Worm (Caenorhabditis elegans) whole organism, L2 larva: Measurements from ENCODE around the gene W09G12.9.

Experiments used
- F13H6.1 ChIP-seq: sonication (generic microtip); optimal IDR thresholded peaks from 2 replicates; lab custom pipeline; 2016; ENCODE audit warnings: missing genetic modification characterization, missing compliant biosample characterization
- Y55F3AM.14 ChIP-seq: fragments of 200-800 bp; sonication (Bioruptor generic); optimal IDR thresholded peaks from 2 replicates; lab custom pipeline; 2018; ENCODE audit warnings: mild to moderate bottlenecking, missing genetic modification characterization, missing compliant biosample characterization
- ZK546.5 ChIP-seq: sonication (generic microtip); optimal IDR thresholded peaks from 2 replicates; lab custom pipeline; 2017; ENCODE audit warnings: missing biosample characterization, missing genetic modification characterization
- alr-1 ChIP-seq: fragments of 150-350 bp; optimal IDR thresholded peaks from 2 replicates; lab custom pipeline; 2014; ENCODE audit warnings: missing biosample characterization, missing genetic modification characterization
- aly-2 ChIP-seq: fragments of 150-350 bp; optimal IDR thresholded peaks from 2 replicates; lab custom pipeline; 2014; ENCODE audit warnings: missing biosample characterization, missing genetic modification characterization
- ama-1 ChIP-seq: fragments of 150-350 bp; optimal IDR thresholded peaks from 2 replicates; lab custom pipeline; 2018; ENCODE audit warnings: inconsistent platforms
- blmp-1 ChIP-seq: sonication (generic microtip); optimal IDR thresholded peaks from 2 replicates; lab custom pipeline; 2017; ENCODE audit warnings: missing genetic modification characterization, mild to moderate bottlenecking, missing compliant biosample characterization, antibody characterized with exemption, moderate library complexity; ENCODE audit not compliant: insufficient read depth
- ceh-82 ChIP-seq: fragments of 150-350 bp; optimal IDR thresholded peaks from 2 replicates; lab custom pipeline; 2014; ENCODE audit warnings: missing biosample characterization, missing genetic modification characterization
- crh-2 ChIP-seq: sonication (generic microtip); optimal IDR thresholded peaks from 2 replicates; lab custom pipeline; 2017; ENCODE audit warnings: missing biosample characterization, missing genetic modification characterization
- egl-27 ChIP-seq: sonication (generic microtip); optimal IDR thresholded peaks from 3 replicates; lab custom pipeline; 2017; ENCODE audit warnings: missing biosample characterization, missing genetic modification reagents, missing genetic modification characterization
- elt-1 ChIP-seq: fragments of 150-350 bp; optimal IDR thresholded peaks from 2 replicates; lab custom pipeline; 2014; ENCODE audit warnings: missing biosample characterization, missing genetic modification characterization
- elt-3 ChIP-seq: sonication (generic microtip); optimal IDR thresholded peaks from 2 replicates; lab custom pipeline; 2017; ENCODE audit warnings: missing biosample characterization, missing genetic modification characterization
- fos-1 ChIP-seq: fragments of 150-350 bp; optimal IDR thresholded peaks from 2 replicates; lab custom pipeline; 2014; ENCODE audit warnings: missing biosample characterization, missing genetic modification characterization
- gmeb-1 ChIP-seq: fragments of 150-350 bp; optimal IDR thresholded peaks from 2 replicates; lab custom pipeline; 2014; ENCODE audit warnings: missing biosample characterization, missing genetic modification characterization
- lin-39 ChIP-seq: fragments of 150-350 bp; optimal IDR thresholded peaks from 2 replicates; lab custom pipeline; 2014; ENCODE audit warnings: missing biosample characterization, missing genetic modification reagents, missing genetic modification characterization
- lsy-2 ChIP-seq, 2 experiments: fragments of 150-350 bp in 1 of 2; sonication (generic microtip) in 1 of 2; optimal IDR thresholded peaks; 2 replicates each; lab custom pipeline; 2014 to 2017; ENCODE audit warnings: missing biosample characterization in 2 of 2, missing genetic modification characterization in 2 of 2
- mab-5 ChIP-seq: fragments of 150-350 bp; optimal IDR thresholded peaks from 2 replicates; lab custom pipeline; 2014; ENCODE audit warnings: missing biosample characterization, missing genetic modification characterization
- mbf-1 ChIP-seq: sonication (generic microtip); optimal IDR thresholded peaks from 2 replicates; lab custom pipeline; 2017; ENCODE audit warnings: missing biosample characterization, missing genetic modification characterization
- nhr-11 ChIP-seq: fragments of 150-350 bp; optimal IDR thresholded peaks from 2 replicates; lab custom pipeline; 2014; ENCODE audit warnings: missing biosample characterization, missing genetic modification characterization
- nhr-21 ChIP-seq: fragments of 150-350 bp; optimal IDR thresholded peaks from 2 replicates; lab custom pipeline; 2014; ENCODE audit warnings: missing biosample characterization, missing genetic modification characterization
- nhr-23 ChIP-seq: fragments of 150-350 bp; optimal IDR thresholded peaks from 2 replicates; lab custom pipeline; 2014; ENCODE audit warnings: missing biosample characterization, missing genetic modification reagents, missing genetic modification characterization
- nhr-237 ChIP-seq: fragments of 150-350 bp; optimal IDR thresholded peaks from 2 replicates; lab custom pipeline; 2014; ENCODE audit warnings: missing biosample characterization, missing genetic modification characterization
- nhr-25 ChIP-seq: fragments of 150-350 bp; sonication (generic microtip); optimal IDR thresholded peaks from 3 replicates; lab custom pipeline; 2014; ENCODE audit warnings: missing biosample characterization, missing genetic modification characterization
- nhr-6 ChIP-seq: fragments of 150-350 bp; optimal IDR thresholded peaks from 2 replicates; lab custom pipeline; 2014; ENCODE audit warnings: missing biosample characterization, missing genetic modification characterization
- nhr-77 ChIP-seq: fragments of 150-350 bp; optimal IDR thresholded peaks from 2 replicates; lab custom pipeline; 2014; ENCODE audit warnings: missing biosample characterization, missing genetic modification characterization
- peb-1 ChIP-seq: fragments of 150-350 bp; optimal IDR thresholded peaks from 2 replicates; lab custom pipeline; 2014; ENCODE audit warnings: missing biosample characterization, missing genetic modification characterization
- sem-4 ChIP-seq: fragments of 150-350 bp; optimal IDR thresholded peaks from 2 replicates; lab custom pipeline; 2014; ENCODE audit warnings: missing biosample characterization, missing genetic modification reagents, missing genetic modification characterization
- skn-1 ChIP-seq: sonication (generic microtip); optimal IDR thresholded peaks from 2 replicates; lab custom pipeline; 2017; ENCODE audit warnings: missing biosample characterization, missing genetic modification characterization
- sma-3 ChIP-seq: sonication (generic microtip); optimal IDR thresholded peaks from 2 replicates; lab custom pipeline; 2016; ENCODE audit warnings: missing genetic modification reagents, missing genetic modification characterization, missing compliant biosample characterization
- unc-55 ChIP-seq: fragments of 150-350 bp; sonication (generic microtip); optimal IDR thresholded peaks from 3 replicates; lab custom pipeline; 2014; ENCODE audit warnings: missing biosample characterization, missing genetic modification reagents, missing genetic modification characterization
- unc-62 ChIP-seq: fragments of 150-350 bp; optimal IDR thresholded peaks from 2 replicates; lab custom pipeline; 2014; ENCODE audit warnings: missing biosample characterization, missing genetic modification reagents, missing genetic modification characterization
- zag-1 ChIP-seq: fragments of 150-350 bp; optimal IDR thresholded peaks from 2 replicates; lab custom pipeline; 2014; ENCODE audit warnings: missing biosample characterization, missing genetic modification characterization
- ztf-1 ChIP-seq: fragments of 200-800 bp; sonication (Bioruptor generic); conservative IDR thresholded peaks from 2 replicates; pipeline ENCODE4 v1.3.6; 2022; ENCODE audit warnings: missing genetic modification characterization, missing compliant biosample characterization
- ztf-11 ChIP-seq: sonication (generic microtip); optimal IDR thresholded peaks from 2 replicates; lab custom pipeline; 2017; ENCODE audit warnings: missing biosample characterization, missing genetic modification characterization
- ztf-4 ChIP-seq: fragments of 150-350 bp; optimal IDR thresholded peaks from 2 replicates; lab custom pipeline; 2014; ENCODE audit warnings: missing biosample characterization, missing genetic modification characterization

Gene W09G12.9

ce11 chrIV:1221167-1221566 lies 4.8 kb downstream of the W09G12.9 start, which contains the start of gene W09G12.10:
TSS of gene W09G12.10 (minus strand) at chrIV:1221287.
- no peak for TF ChIP-seq ztf-11 (tag; lab: Kevin White, UChicago)
- TF ChIP-seq nhr-23 (tag; lab: Kevin White, UChicago): no peak
- no peak for TF ChIP-seq lsy-2 (tag; optimal IDR thresholded peaks at IDR 0.05; lab: Kevin White, UChicago)
- TF ChIP-seq elt-3 (tag; lab: Kevin White, UChicago): no peak
- peak; percentile 5 for TF ChIP-seq nhr-25 (tag; lab: Kevin White, UChicago)
- no peak for TF ChIP-seq ZK546.5 (tag; lab: Kevin White, UChicago)
- no peak for TF ChIP-seq ztf-1 (GFP tag; lab: Robert Waterston, UW)
- peak; percentile 22 for TF ChIP-seq peb-1 (tag; lab: Kevin White, UChicago)
- TF ChIP-seq ama-1: no peak
- TF ChIP-seq nhr-11 (tag; lab: Kevin White, UChicago): no peak
- TF ChIP-seq nhr-237 (tag; lab: Kevin White, UChicago): no peak
- TF ChIP-seq, all 48 proteins: peak for 2

ce11 chrIV:1224781-1225180 lies 8.4 kb downstream of the W09G12.9 start:
- TF ChIP-seq aly-2 (tag; lab: Kevin White, UChicago): no peak
- TF ChIP-seq zag-1 (tag; lab: Kevin White, UChicago): no peak
- no peak for TF ChIP-seq ztf-4 (tag; lab: Kevin White, UChicago)
- TF ChIP-seq mbf-1: no peak
- TF ChIP-seq unc-62 (GFP tag; lab: Kevin White, UChicago): no peak
- TF ChIP-seq nhr-21 (tag; lab: Kevin White, UChicago): no peak
- TF ChIP-seq F13H6.1 (tag; lab: Kevin White, UChicago): no peak
- TF ChIP-seq ceh-82 (tag; lab: Kevin White, UChicago): no peak
- TF ChIP-seq sem-4 (tag; lab: Kevin White, UChicago): no peak
- no peak for TF ChIP-seq ZK546.5 (tag; lab: Kevin White, UChicago)
- no peak for TF ChIP-seq Y55F3AM.14
- TF ChIP-seq crh-2: no peak
- TF ChIP-seq ztf-1 (GFP tag; lab: Robert Waterston, UW): no peak
- no peak for TF ChIP-seq elt-3 (tag; lab: Kevin White, UChicago)
- no peak for TF ChIP-seq gmeb-1
- no peak for TF ChIP-seq nhr-77 (tag; lab: Kevin White, UChicago)

ce11 chrIV:1225596-1226232 lies 9.3 kb downstream of the W09G12.9 start, which contains the start of gene W09G12.8:
TSS of gene W09G12.8 (plus strand) at chrIV:1226182.
- TF ChIP-seq nhr-237 (tag; lab: Kevin White, UChicago): no peak
- no peak for TF ChIP-seq nhr-77 (tag; lab: Kevin White, UChicago)
- no peak for TF ChIP-seq F13H6.1 (tag; lab: Kevin White, UChicago)
- no peak for TF ChIP-seq lin-39
- TF ChIP-seq peb-1 (tag; lab: Kevin White, UChicago): no peak
- TF ChIP-seq ama-1: no peak
- no peak for TF ChIP-seq ztf-11 (tag; lab: Kevin White, UChicago)
- no peak for TF ChIP-seq skn-1
- TF ChIP-seq aly-2 (tag; lab: Kevin White, UChicago): no peak
- TF ChIP-seq nhr-21 (tag; lab: Kevin White, UChicago): no peak
- TF ChIP-seq unc-55 (GFP tag; lab: Kevin White, UChicago): no peak
- no peak for TF ChIP-seq mab-5 (tag; lab: Kevin White, UChicago)
- TF ChIP-seq fos-1: no peak

- TF ChIP-seq Y55F3AM.14 (no peak), fos-1 (peak; percentile 72)
These were observed 12.3 kb downstream of the W09G12.9 start, which contains the start of gene W09G12.7 for ce11 chrIV:1228675-1229130. TSS of gene W09G12.7 (plus strand) at chrIV:1229080.

- TF ChIP-seq sma-3 (GFP tag; lab: Kevin White, UChicago) (no peak), nhr-11 (tag; lab: Kevin White, UChicago) (no peak), F13H6.1 (tag; lab: Kevin White, UChicago) (no peak), ztf-11 (tag; lab: Kevin White, UChicago) (no peak), blmp-1 (tag; lab: Kevin White, UChicago) (no peak), aly-2 (tag; lab: Kevin White, UChicago) (no peak), skn-1 (no peak), unc-62 (GFP tag; lab: Kevin White, UChicago) (no peak), zag-1 (tag; lab: Kevin White, UChicago) (no peak), peb-1 (tag; lab: Kevin White, UChicago) (no peak), ztf-4 (tag; lab: Kevin White, UChicago) (no peak), nhr-6 (no peak), alr-1 (no peak), egl-27 (no peak), elt-1 (tag; lab: Kevin White, UChicago) (no peak), gmeb-1 (no peak), nhr-237 (tag; lab: Kevin White, UChicago) (no peak)
- TF ChIP-seq, all 48 proteins: peak for 0
These were observed 15.2 kb downstream of the W09G12.9 start, which contains the start of gene W09G12.6 for ce11 chrIV:1231589-1231988. TSS of gene W09G12.6 (plus strand) at chrIV:1231889.
